Fruit fly (Drosophila melanogaster) whole organism, embryonic: ENCODE results near the gene Eip63E.

Experiments used
- ATbp ChIP-seq: fragments of 200-800 bp; sonication (Bioruptor generic); optimal IDR thresholded peaks from 2 replicates; lab custom pipeline; 2017; ENCODE audit warnings: missing biosample characterization, mild to moderate bottlenecking, missing genetic modification characterization, missing genetic modification reagents
- Antp ChIP-seq: fragments of 200-800 bp; sonication (Bioruptor generic); optimal IDR thresholded peaks from 3 replicates; lab custom pipeline; 2016; ENCODE audit warnings: missing biosample characterization, missing genetic modification characterization
- B-H1 ChIP-seq: fragments of 200-800 bp; sonication (Bioruptor generic); IDR thresholded peaks from 3 replicates; pipeline ENCODE4 v1.3.6; 2022; ENCODE audit warnings: missing biosample characterization, missing genetic modification characterization
- CG10274 ChIP-seq: fragments of 200-800 bp; sonication (Bioruptor generic); optimal IDR thresholded peaks from 3 replicates; lab custom pipeline; 2017; ENCODE audit warnings: missing biosample characterization, mild to moderate bottlenecking, missing genetic modification characterization
- CG10565 ChIP-seq: fragments of 200-800 bp; sonication (Bioruptor generic); optimal IDR thresholded peaks from 3 replicates; lab custom pipeline; 2016; ENCODE audit warnings: missing biosample characterization, mild to moderate bottlenecking, missing genetic modification characterization
- CG11504 ChIP-seq: fragments of 200-800 bp; sonication (Bioruptor generic); optimal IDR thresholded peaks from 3 replicates; lab custom pipeline; 2019; ENCODE audit warnings: missing biosample characterization, mild to moderate bottlenecking, missing genetic modification characterization, moderate library complexity
- CG11560 ChIP-seq: fragments of 200-800 bp; sonication (Bioruptor generic); IDR thresholded peaks from 3 replicates; pipeline ENCODE4 v1.3.6; 2022; ENCODE audit warnings: missing biosample characterization, missing genetic modification characterization
- CG12155 ChIP-seq: fragments of 200-800 bp; sonication (Bioruptor generic); optimal IDR thresholded peaks from 3 replicates; lab custom pipeline; 2016; ENCODE audit warnings: missing biosample characterization, missing genetic modification characterization
- CG15073 ChIP-seq: fragments of 200-800 bp; sonication (Bioruptor generic); optimal IDR thresholded peaks from 2 replicates; lab custom pipeline; 2016; ENCODE audit warnings: missing biosample characterization, missing genetic modification characterization
- CG15479 ChIP-seq: fragments of 200-800 bp; sonication (Bioruptor generic); optimal IDR thresholded peaks from 3 replicates; lab custom pipeline; 2019; ENCODE audit warnings: missing biosample characterization, mild to moderate bottlenecking, missing genetic modification characterization, moderate library complexity
- CG15696 ChIP-seq: fragments of 200-800 bp; sonication (Bioruptor generic); optimal IDR thresholded peaks from 2 replicates; lab custom pipeline; 2019; ENCODE audit warnings: missing biosample characterization, mild to moderate bottlenecking, missing genetic modification characterization, moderate library complexity
- CG1603 ChIP-seq: fragments of 200-800 bp; sonication (Bioruptor generic); optimal IDR thresholded peaks from 2 replicates; lab custom pipeline; 2019; ENCODE audit warnings: missing biosample characterization, mild to moderate bottlenecking, missing genetic modification characterization, moderate library complexity
- CG1647 ChIP-seq: fragments of 200-800 bp; sonication (Bioruptor generic); optimal IDR thresholded peaks from 3 replicates; lab custom pipeline; 2016; ENCODE audit warnings: missing biosample characterization, missing genetic modification characterization
- CG17359 ChIP-seq: fragments of 200-800 bp; sonication (Bioruptor generic); optimal IDR thresholded peaks from 3 replicates; lab custom pipeline; 2018; ENCODE audit warnings: missing biosample characterization, mild to moderate bottlenecking, missing genetic modification characterization, moderate library complexity
- CG17568 ChIP-seq: fragments of 200-800 bp; sonication (Bioruptor generic); optimal IDR thresholded peaks from 2 replicates; lab custom pipeline; 2018; ENCODE audit warnings: missing biosample characterization, mild to moderate bottlenecking, missing genetic modification characterization, moderate library complexity
- CG2199 ChIP-seq: fragments of 200-800 bp; sonication (Bioruptor generic); IDR thresholded peaks from 3 replicates; pipeline ENCODE4 v1.3.6; 2022; ENCODE audit warnings: missing biosample characterization, missing genetic modification characterization
- CG31365 ChIP-seq: fragments of 200-800 bp; sonication (Bioruptor generic); optimal IDR thresholded peaks from 2 replicates; lab custom pipeline; 2018; ENCODE audit warnings: missing biosample characterization, mild to moderate bottlenecking, missing genetic modification characterization
- CG34422 ChIP-seq: fragments of 200-800 bp; sonication (Bioruptor generic); IDR thresholded peaks from 3 replicates; pipeline ENCODE4 v1.3.6; 2022; ENCODE audit warnings: missing biosample characterization, missing genetic modification characterization
- CG5953 ChIP-seq: fragments of 200-800 bp; sonication (Bioruptor generic); IDR thresholded peaks from 2 replicates; pipeline ENCODE4 v1.3.6; 2022; ENCODE audit warnings: missing biosample characterization, missing genetic modification characterization
- CG6654 ChIP-seq: fragments of 200-800 bp; sonication (Bioruptor generic); optimal IDR thresholded peaks from 2 replicates; lab custom pipeline; 2017; ENCODE audit warnings: missing biosample characterization, mild to moderate bottlenecking, missing genetic modification characterization
- CG7357 ChIP-seq: fragments of 200-800 bp; sonication (Bioruptor generic); IDR thresholded peaks from 3 replicates; pipeline ENCODE4 v1.3.6; 2022; ENCODE audit warnings: missing biosample characterization, missing genetic modification characterization
- CG7556 ChIP-seq: fragments of 200-800 bp; sonication (Bioruptor generic); optimal IDR thresholded peaks from 2 replicates; lab custom pipeline; 2017; ENCODE audit warnings: missing biosample characterization, mild to moderate bottlenecking, missing genetic modification characterization
- CG8281 ChIP-seq: fragments of 200-800 bp; sonication (Bioruptor generic); optimal IDR thresholded peaks from 2 replicates; lab custom pipeline; 2018; ENCODE audit warnings: missing biosample characterization, mild to moderate bottlenecking, missing genetic modification characterization, moderate library complexity
- Dref ChIP-seq: fragments of 200-800 bp; sonication (Bioruptor generic); IDR thresholded peaks from 2 replicates; pipeline ENCODE4 v1.3.6; 2022; ENCODE audit warnings: missing biosample characterization, missing genetic modification characterization
- E2f2 ChIP-seq: fragments of 200-800 bp; sonication (Bioruptor generic); IDR thresholded peaks from 2 replicates; pipeline ENCODE4 v1.3.6; 2022; ENCODE audit warnings: missing biosample characterization, missing genetic modification characterization
- Gug ChIP-seq: fragments of 200-800 bp; sonication (Bioruptor generic); IDR thresholded peaks from 4 replicates; pipeline ENCODE4 v1.3.6; 2022; ENCODE audit warnings: missing biosample characterization, missing genetic modification characterization
- HLH4C ChIP-seq: fragments of 200-800 bp; sonication (Bioruptor generic); IDR thresholded peaks from 3 replicates; pipeline ENCODE4 v1.3.6; 2022; ENCODE audit warnings: missing biosample characterization, missing genetic modification characterization; ENCODE audit not compliant: partially characterized antibody
- HmgD ChIP-seq: fragments of 200-800 bp; sonication (Bioruptor generic); optimal IDR thresholded peaks from 3 replicates; lab custom pipeline; 2016; ENCODE audit warnings: missing biosample characterization, missing genetic modification characterization
- Hmr ChIP-seq: fragments of 200-800 bp; sonication (Bioruptor generic); optimal IDR thresholded peaks from 3 replicates; lab custom pipeline; 2017; ENCODE audit warnings: mild to moderate bottlenecking, missing biosample characterization, missing genetic modification reagents, missing genetic modification characterization
- Mrtf ChIP-seq: fragments of 200-800 bp; sonication (Bioruptor generic); IDR thresholded peaks from 3 replicates; pipeline ENCODE4 v1.3.6; 2022; ENCODE audit warnings: missing biosample characterization, missing genetic modification characterization
- Oaz ChIP-seq: fragments of 200-800 bp; sonication (Bioruptor generic); IDR thresholded peaks from 2 replicates; pipeline ENCODE4 v1.3.6; 2022; ENCODE audit warnings: missing biosample characterization, missing genetic modification characterization
- Optix ChIP-seq: fragments of 200-800 bp; sonication (Bioruptor generic); IDR thresholded peaks from 3 replicates; pipeline ENCODE4 v1.3.6; 2022; ENCODE audit warnings: missing biosample characterization, missing genetic modification characterization
- caup ChIP-seq: fragments of 200-800 bp; sonication (Bioruptor generic); optimal IDR thresholded peaks from 3 replicates; lab custom pipeline; 2017; ENCODE audit warnings: missing biosample characterization, mild to moderate bottlenecking, missing genetic modification characterization, moderate library complexity; ENCODE audit not compliant: severe bottlenecking
- crp ChIP-seq, 2 experiments: fragments of 200-800 bp; sonication (Bioruptor generic); optimal IDR thresholded peaks; 2 replicates in 1 of 2; 3 replicates in 1 of 2; lab custom pipeline; 2017; ENCODE audit warnings: missing biosample characterization in 2 of 2, missing genetic modification characterization in 2 of 2, mild to moderate bottlenecking in 1 of 2, moderate library complexity in 1 of 2
- dysf ChIP-seq: fragments of 200-800 bp; sonication (Bioruptor generic); IDR thresholded peaks from 3 replicates; pipeline ENCODE4 v1.3.6; 2022; ENCODE audit warnings: missing biosample characterization, missing genetic modification characterization
- fd96Cb ChIP-seq: fragments of 200-800 bp; sonication (Bioruptor generic); optimal IDR thresholded peaks from 2 replicates; lab custom pipeline; 2018; ENCODE audit warnings: missing biosample characterization, mild to moderate bottlenecking, missing genetic modification characterization, moderate library complexity
- fu2 ChIP-seq: fragments of 200-800 bp; sonication (Bioruptor generic); optimal IDR thresholded peaks from 2 replicates; lab custom pipeline; 2016; ENCODE audit warnings: missing biosample characterization, missing genetic modification characterization
- gem ChIP-seq: fragments of 200-800 bp; sonication (Bioruptor generic); optimal IDR thresholded peaks from 2 replicates; lab custom pipeline; 2019; ENCODE audit warnings: missing biosample characterization, mild to moderate bottlenecking, missing genetic modification characterization, moderate library complexity
- hb ChIP-seq: fragments of 200-800 bp; sonication (Bioruptor generic); IDR thresholded peaks from 3 replicates; pipeline ENCODE4 v1.3.6; 2022; ENCODE audit warnings: missing biosample characterization, missing genetic modification characterization; ENCODE audit not compliant: partially characterized antibody
- kah ChIP-seq: fragments of 200-800 bp; sonication (Bioruptor generic); optimal IDR thresholded peaks from 2 replicates; lab custom pipeline; 2018; ENCODE audit warnings: missing biosample characterization, mild to moderate bottlenecking, missing genetic modification characterization
- mam ChIP-seq: fragments of 200-800 bp; sonication (Bioruptor generic); optimal IDR thresholded peaks from 3 replicates; lab custom pipeline; 2016; ENCODE audit warnings: missing biosample characterization, missing genetic modification characterization
- pb ChIP-seq: fragments of 200-800 bp; sonication (Bioruptor generic); optimal IDR thresholded peaks from 3 replicates; lab custom pipeline; 2016; ENCODE audit warnings: missing biosample characterization, missing genetic modification characterization
- pho ChIP-seq: fragments of 200-800 bp; sonication (Bioruptor generic); optimal IDR thresholded peaks from 2 replicates; lab custom pipeline; 2016; ENCODE audit warnings: missing biosample characterization, missing genetic modification characterization
- repo ChIP-seq: fragments of 200-800 bp; sonication (Bioruptor generic); optimal IDR thresholded peaks from 2 replicates; lab custom pipeline; 2016; ENCODE audit warnings: missing biosample characterization, missing genetic modification characterization
- stwl ChIP-seq: fragments of 200-800 bp; sonication (Bioruptor generic); optimal IDR thresholded peaks from 3 replicates; lab custom pipeline; 2018; ENCODE audit warnings: missing biosample characterization, mild to moderate bottlenecking, missing genetic modification characterization, moderate library complexity
- tll ChIP-seq, 2 experiments: fragments of 200-800 bp in 1 of 2; fragments of >200 bp in 1 of 2; sonication (Bioruptor generic) in 1 of 2; optimal IDR thresholded peaks; 2 replicates each; lab custom pipeline; 2017 to 2019; ENCODE audit warnings: missing biosample characterization in 2 of 2, missing genetic modification characterization in 2 of 2, mild to moderate bottlenecking in 1 of 2, moderate library complexity in 1 of 2
- trem ChIP-seq: fragments of 200-800 bp; optimal IDR thresholded peaks from 3 replicates; lab custom pipeline; 2019; ENCODE audit warnings: missing biosample characterization, mild to moderate bottlenecking, missing genetic modification characterization, moderate library complexity
- vnd ChIP-seq: fragments of 200-800 bp; sonication (Bioruptor generic); IDR thresholded peaks from 3 replicates; pipeline ENCODE4 v1.3.6; 2022; ENCODE audit warnings: missing biosample characterization, missing genetic modification characterization; ENCODE audit not compliant: partially characterized antibody
- zen ChIP-seq: fragments of 200-800 bp; sonication (Bioruptor generic); optimal IDR thresholded peaks from 3 replicates; lab custom pipeline; 2018; ENCODE audit warnings: missing biosample characterization, mild to moderate bottlenecking, missing genetic modification characterization, moderate library complexity
- zen2 ChIP-seq: fragments of 200-800 bp; sonication (Bioruptor generic); IDR thresholded peaks from 3 replicates; pipeline ENCODE4 v1.3.6; 2022; ENCODE audit warnings: missing biosample characterization, missing genetic modification characterization; ENCODE audit not compliant: partially characterized antibody

The Eip63E gene

dm6 chr3L:3492116-3492747 lies 23.3 kb upstream of the Eip63E start (continued):
- TF ChIP-seq zen2 (GFP tag; lab: Robert Waterston, UW) (no peak), CG6654 (GFP tag; lab: Kevin White, UChicago) (no peak), CG10274 (GFP tag; lab: Kevin White, UChicago) (no peak), zen (tag; lab: Kevin White, UChicago) (no peak), Antp (no peak), kah (GFP tag; lab: Kevin White, UChicago) (no peak), CG10565 (GFP tag; lab: Kevin White, UChicago) (no peak), CG7556 (GFP tag; lab: Kevin White, UChicago) (peak; percentile 50), vnd (GFP tag; lab: Robert Waterston, UW) (no peak), CG1647 (no peak), CG11504 (peak; percentile 58), CG8281 (tag; lab: Kevin White, UChicago) (no peak), CG15479 (GFP tag; lab: Kevin White, UChicago) (no peak), stwl (no peak), CG5953 (no peak), caup (no peak), hb (GFP tag; lab: Robert Waterston, UW) (no peak), Gug (GFP tag; lab: Robert Waterston, UW) (0 out of 4 replicates have a peak, but pooled peaks have one; percentile 15), trem (tag; lab: Kevin White, UChicago) (no peak), Optix (GFP tag; lab: Robert Waterston, UW) (no peak), CG11560 (tag; lab: Robert Waterston, UW) (no peak), E2f2 (GFP tag; lab: Robert Waterston, UW) (no peak), repo (GFP tag; lab: Kevin White, UChicago) (no peak), CG12155 (GFP tag; lab: Kevin White, UChicago) (no peak), fd96Cb (tag; lab: Kevin White, UChicago) (no peak), CG15696 (tag; lab: Kevin White, UChicago) (no peak), CG7357 (GFP tag; lab: Robert Waterston, UW) (no peak), pb (GFP tag; lab: Kevin White, UChicago) (no peak), tll (GFP tag; optimal IDR thresholded peaks at IDR 0.05; lab: Kevin White, UChicago) (no peak), HmgD (GFP tag; lab: Kevin White, UChicago) (no peak), CG2199 (no peak), CG17359 (no peak), CG15073 (GFP tag; lab: Kevin White, UChicago) (no peak), CG1603 (tag; lab: Kevin White, UChicago) (peak; percentile 27), Dref (no peak), CG31365 (tag; lab: Kevin White, UChicago) (no peak), CG17568 (no peak), CG34422 (GFP tag; lab: Robert Waterston, UW) (no peak), B-H1 (no peak), fu2 (GFP tag; lab: Kevin White, UChicago) (no peak), crp (GFP tag; optimal IDR thresholded peaks at IDR 0.05; lab: Kevin White, UChicago) (no peak), Hmr (GFP tag; lab: Kevin White, UChicago) (peak; percentile 52), gem (peak; percentile 58), dysf (GFP tag; lab: Robert Waterston, UW) (peak; percentile 39; the same call in 1 of the 3 replicates), pho (GFP tag; lab: Kevin White, UChicago) (no peak), HLH4C (GFP tag; lab: Robert Waterston, UW) (no peak), Mrtf (no peak), Oaz (GFP tag; lab: Robert Waterston, UW) (no peak), mam (no peak), ATbp (GFP tag; lab: Kevin White, UChicago) (no peak)
